Fruit fly (Drosophila melanogaster): Measurements from ENCODE around the gene NHP2.
A peak's percentile ranks its signal among the peaks of the same experiment; 100 is the strongest.

Gene NHP2

DNA sequence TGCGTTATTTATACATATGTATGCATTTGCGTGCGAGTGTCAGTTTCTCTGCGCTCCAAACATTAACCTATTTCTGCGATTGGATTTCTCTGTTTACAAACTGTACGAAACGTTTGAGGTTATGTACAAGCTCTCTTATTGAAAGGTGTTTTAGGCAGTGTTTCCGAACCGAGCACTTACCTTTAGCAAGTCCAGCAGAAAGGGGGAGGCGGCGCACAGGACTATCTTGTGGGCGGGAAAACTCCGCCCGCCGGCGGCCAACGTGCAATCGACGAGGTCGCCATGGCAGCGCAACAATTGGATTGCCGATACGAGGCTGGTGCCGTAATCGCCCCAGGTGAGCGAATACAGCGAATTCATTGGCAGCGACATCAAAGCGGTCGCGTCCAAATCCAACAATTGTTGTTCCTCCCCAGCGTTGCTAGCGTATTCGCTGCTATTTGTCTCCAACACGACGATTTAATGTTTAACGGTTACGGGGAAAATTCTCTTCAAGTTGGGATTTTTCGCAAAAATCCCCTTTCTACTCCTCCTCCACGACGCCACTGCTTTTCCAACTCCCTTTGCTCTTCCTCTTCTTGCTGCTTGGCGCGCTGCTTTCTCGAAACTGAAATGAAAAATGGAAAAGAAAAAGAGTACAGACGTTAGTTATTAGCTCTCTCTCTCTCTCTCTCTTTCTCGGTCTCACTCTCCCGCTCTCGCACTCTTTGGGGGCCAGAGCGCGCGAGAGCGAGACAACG is 45.1 kb downstream of the NHP2 start (continued):
- TF ChIP-seq D19B (GFP tag; optimal IDR thresholded peaks at IDR 0.05) (peak; percentile 83), zfh2 (GFP tag; optimal IDR thresholded peaks at IDR 0.05) (peak; percentile 94), Rx (GFP tag; IDR thresholded peaks at IDR 0.05) (peak; percentile 88), CG1792 (GFP tag; optimal IDR thresholded peaks at IDR 0.05) (peak; percentile 87), ac (GFP tag; optimal IDR thresholded peaks at IDR 0.05) (peak; percentile 30), Hmx (GFP tag; optimal IDR thresholded peaks at IDR 0.05) (peak; percentile 44), bab2 (GFP tag; optimal IDR thresholded peaks at IDR 0.05) (peak; percentile 92), CG12769 (tag; optimal IDR thresholded peaks at IDR 0.05) (peak; percentile 97), Hand (GFP tag; optimal IDR thresholded peaks at IDR 0.05) (peak; percentile 87), vnd (GFP tag; IDR thresholded peaks at IDR 0.05; ENCODE audit: partially characterized antibody) (no peak), sens (GFP tag) (peak; percentile 98), phol (tag; optimal IDR thresholded peaks at IDR 0.05) (peak; percentile 85), CG12071 (GFP tag; optimal IDR thresholded peaks at IDR 0.05) (peak; percentile 84), CG12219 (GFP tag; optimal IDR thresholded peaks at IDR 0.05) (peak; percentile 80), Trl (optimal IDR thresholded peaks at IDR 0.05) (peak in 1 of 2 experiments; percentile 96), Trl (GFP tag; optimal IDR thresholded peaks at IDR 0.05) (peak; percentile 90), Drgx (GFP tag; IDR thresholded peaks at IDR 0.05) (peak; percentile 95), repo (GFP tag; optimal IDR thresholded peaks at IDR 0.05) (peak; percentile 88), CG6654 (GFP tag; optimal IDR thresholded peaks at IDR 0.05) (peak; percentile 73), tgo (GFP tag; IDR thresholded peaks at IDR 0.05) (peak; percentile 89), Jarid2 (GFP tag; optimal IDR thresholded peaks at IDR 0.05) (peak; percentile 81), CG6175 (GFP tag; IDR thresholded peaks at IDR 0.05) (peak; percentile 85), NfI (GFP tag; optimal IDR thresholded peaks at IDR 0.05) (peak; percentile 90), CG2712 (tag; optimal IDR thresholded peaks at IDR 0.05) (peak; percentile 80), CG1602 (GFP tag; optimal IDR thresholded peaks at IDR 0.05) (peak; percentile 82), CG3838 (GFP tag; optimal IDR thresholded peaks at IDR 0.05) (no peak), CG13296 (GFP tag; optimal IDR thresholded peaks at IDR 0.05) (peak; percentile 72), fd102C (GFP tag; optimal IDR thresholded peaks at IDR 0.05) (no peak), CG5953 (GFP tag; IDR thresholded peaks at IDR 0.05) (peak; percentile 89), amos (GFP tag; IDR thresholded peaks at IDR 0.05; ENCODE audit: partially characterized antibody) (no peak), CG15073 (GFP tag; optimal IDR thresholded peaks at IDR 0.05) (no peak), Oaz (GFP tag; IDR thresholded peaks at IDR 0.05) (peak; percentile 85), MESR4 (GFP tag; optimal IDR thresholded peaks at IDR 0.05) (peak; percentile 19), CG4854 (GFP tag; optimal IDR thresholded peaks at IDR 0.05) (peak; percentile 73), psq (GFP tag; optimal IDR thresholded peaks at IDR 0.05) (peak; percentile 73), org-1 (GFP tag; optimal IDR thresholded peaks at IDR 0.05) (peak; percentile 84), Tbp (GFP tag; optimal IDR thresholded peaks at IDR 0.05) (no peak), CG17361 (GFP tag; IDR thresholded peaks at IDR 0.05) (peak; percentile 80), Hr3 (GFP tag; optimal IDR thresholded peaks at IDR 0.05) (peak; percentile 84), CG8281 (tag; optimal IDR thresholded peaks at IDR 0.05) (peak; percentile 47), CG31441 (GFP tag; IDR thresholded peaks at IDR 0.05) (peak; percentile 79), CG9797 (GFP tag; optimal IDR thresholded peaks at IDR 0.05) (no peak), HLH4C (GFP tag; IDR thresholded peaks at IDR 0.05; ENCODE audit: partially characterized antibody) (no peak), Myb (GFP tag; optimal IDR thresholded peaks at IDR 0.05) (peak; percentile 85), CG33213 (GFP tag; optimal IDR thresholded peaks at IDR 0.05) (peak; percentile 80), sqz (GFP tag; optimal IDR thresholded peaks at IDR 0.05) (peak; percentile 39), kni (GFP tag; optimal IDR thresholded peaks at IDR 0.05) (peak; percentile 68), sob (GFP tag; IDR thresholded peaks at IDR 0.05) (peak; percentile 90), CG17328 (GFP tag; IDR thresholded peaks at IDR 0.05) (peak; percentile 92), Xbp1 (GFP tag; optimal IDR thresholded peaks at IDR 0.05) (peak; percentile 91)

All from whole organism, embryonic.